Fruit fly (Drosophila melanogaster) Kc167 (cell line): ENCODE data around the gene ND-B16.6.

Experiments
- Myc ChIP-seq: fragments of >200 bp; optimal IDR thresholded peaks from 2 replicates; lab custom pipeline; 2017; ENCODE audit warnings: missing external identifiers
- Sin3A ChIP-seq: fragments of >200 bp; optimal IDR thresholded peaks from 2 replicates; lab custom pipeline; 2018; ENCODE audit warnings: missing external identifiers
- h ChIP-seq: fragments of >200 bp; optimal IDR thresholded peaks from 3 replicates; lab custom pipeline; 2018; ENCODE audit warnings: missing external identifiers
- insv ChIP-seq: fragments of >200 bp; optimal IDR thresholded peaks from 3 replicates; lab custom pipeline; 2018; ENCODE audit warnings: missing external identifiers
- psq ChIP-seq: fragments of >200 bp; optimal IDR thresholded peaks from 2 replicates; lab custom pipeline; 2017; ENCODE audit warnings: missing external identifiers
- ttk ChIP-seq: sonication (Bioruptor generic); optimal IDR thresholded peaks from 2 replicates; lab custom pipeline; 2017; ENCODE audit warnings: missing external identifiers

- no peak for TF ChIP-seq psq
- no peak for TF ChIP-seq h (lab: Kevin White, UChicago)
- no peak for TF ChIP-seq ttk
- TF ChIP-seq insv (lab: Kevin White, UChicago), result no peak
- no peak for TF ChIP-seq Sin3A (lab: Kevin White, UChicago)
- TF ChIP-seq Myc (lab: Kevin White, UChicago), result no peak
Measured at dm6 chrX:6361215-6361614, 11.0 kb upstream of the ND-B16.6 start.
